Worm (Caenorhabditis elegans): ENCODE data around the gene C10A4.1.

C10A4.1 gene

ce11 chrX:7405393-7405792 lies 10.8 kb upstream of the C10A4.1 start, which contains the start of gene C10A4.3:
Gene C10A4.3, plus strand, starts transcription at chrX:7405693.
- TF ChIP-seq nhr-6 (tag; optimal IDR thresholded peaks at IDR 0.05) (no peak), dmd-8 (GFP tag; IDR thresholded peaks at IDR 0.05) (no peak), lin-29 (GFP tag; IDR thresholded peaks at IDR 0.05) (no peak), lin-13 (GFP tag; optimal IDR thresholded peaks at IDR 0.05) (no peak), attf-4 (tag; optimal IDR thresholded peaks at IDR 0.05) (no peak), mep-1 (tag; optimal IDR thresholded peaks at IDR 0.05) (no peak)

- no peak for TF ChIP-seq egl-43 (GFP tag; IDR thresholded peaks at IDR 0.05)
- no peak for TF ChIP-seq D1046.2 (GFP tag; IDR thresholded peaks at IDR 0.05)
- no peak for TF ChIP-seq madf-9 (GFP tag; conservative IDR thresholded peaks at IDR 0.05)
- TF ChIP-seq unc-130 (GFP tag; optimal IDR thresholded peaks at IDR 0.05): no peak
- TF ChIP-seq lin-38 (GFP tag; IDR thresholded peaks at IDR 0.05): no peak
These were observed 8.4 kb upstream of the C10A4.1 start for ce11 chrX:7407749-7408148.

ce11 chrX:7409030-7409429 lies 7.2 kb upstream of the C10A4.1 start:
- TF ChIP-seq pha-4 (GFP tag; IDR thresholded peaks at IDR 0.05) (no peak), pha-4 (tag; optimal IDR thresholded peaks at IDR 0.05) (no peak), unc-62 (GFP tag; optimal IDR thresholded peaks at IDR 0.05 in 1 of 2) (peak in 1 of 2 experiments; percentile 94), unc-62 (tag; optimal IDR thresholded peaks at IDR 0.05) (no peak)

ce11 chrX:7409935-7410334 lies 6.2 kb upstream of the C10A4.1 start, which contains the start of gene C10A4.2:
Gene C10A4.2, plus strand, starts transcription at chrX:7410235.
- TF ChIP-seq ZK546.5 (tag; optimal IDR thresholded peaks at IDR 0.05): no peak
- TF ChIP-seq fkh-10 (GFP tag; optimal IDR thresholded peaks at IDR 0.05): no peak
- no peak for TF ChIP-seq aly-2 (tag; optimal IDR thresholded peaks at IDR 0.05)
- TF ChIP-seq lir-3 (tag; optimal IDR thresholded peaks at IDR 0.05): no peak
- no peak for TF ChIP-seq nhr-111 (GFP tag; optimal IDR thresholded peaks at IDR 0.05)
- TF ChIP-seq daf-8 (GFP tag; IDR thresholded peaks at IDR 0.05): no peak
- no peak for TF ChIP-seq snpc-1.2 (GFP tag; IDR thresholded peaks at IDR 0.05)
- TF ChIP-seq tag-97 (GFP tag; IDR thresholded peaks at IDR 0.05): no peak
- TF ChIP-seq dmd-9 (GFP tag; IDR thresholded peaks at IDR 0.05): no peak
- TF ChIP-seq spr-1 (tag; optimal IDR thresholded peaks at IDR 0.05): no peak
- TF ChIP-seq T20F7.1 (GFP tag; optimal IDR thresholded peaks at IDR 0.05): no peak
- TF ChIP-seq ZK337.2 (GFP tag; IDR thresholded peaks at IDR 0.05): no peak
- TF ChIP-seq ceh-44 (GFP tag; IDR thresholded peaks at IDR 0.05): no peak
- TF ChIP-seq aha-1 (tag): no peak
- TF ChIP-seq gei-8 (GFP tag; optimal IDR thresholded peaks at IDR 0.05): no peak
- TF ChIP-seq hlh-30 (tag; optimal IDR thresholded peaks at IDR 0.05; ENCODE audit: insufficient read depth): no peak

ce11 chrX:7415420-7415819 lies 762 bp upstream of the C10A4.1 start, which contains the start of gene C10A4.7:
Gene C10A4.7, minus strand, starts transcription at chrX:7415520.
- no peak for TF ChIP-seq Y5F2A.4 (GFP tag; optimal IDR thresholded peaks at IDR 0.05)
- TF ChIP-seq ceh-44 (GFP tag; IDR thresholded peaks at IDR 0.05): no peak
- TF ChIP-seq nhr-41 (GFP tag; IDR thresholded peaks at IDR 0.05): no peak
- TF ChIP-seq nhr-6 (tag; optimal IDR thresholded peaks at IDR 0.05): no peak
- TF ChIP-seq set-16 (GFP tag; IDR thresholded peaks at IDR 0.05): no peak
- no peak for TF ChIP-seq mes-2 (tag; optimal IDR thresholded peaks at IDR 0.05; ENCODE audit: poor library complexity, severe bottlenecking)
- TF ChIP-seq sdz-12 (GFP tag; optimal IDR thresholded peaks at IDR 0.05): no peak
- TF ChIP-seq Y75B8A.6 (GFP tag; IDR thresholded peaks at IDR 0.05): no peak
- no peak for TF ChIP-seq F49E8.2 (tag; optimal IDR thresholded peaks at IDR 0.05; ENCODE audit: borderline replicate concordance)
- TF ChIP-seq skn-1 (tag; optimal IDR thresholded peaks at IDR 0.05): no peak
- no peak for TF ChIP-seq lin-13 (GFP tag; optimal IDR thresholded peaks at IDR 0.05)
- TF ChIP-seq zag-1 (tag; optimal IDR thresholded peaks at IDR 0.05): no peak
- no peak for TF ChIP-seq ces-1 (GFP tag; optimal IDR thresholded peaks at IDR 0.05)
- no peak for TF ChIP-seq ama-1 (optimal IDR thresholded peaks at IDR 0.05)
